Worm (Caenorhabditis elegans) whole organism, early embryonic: ENCODE results near the gene rbc-1.

Experiments
- B0310.2 ChIP-seq: sonication (generic microtip); optimal IDR thresholded peaks from 2 replicates; lab custom pipeline; 2016; ENCODE audit warnings: mild to moderate bottlenecking, missing genetic modification characterization, missing compliant biosample characterization
- aly-1 ChIP-seq: sonication (generic microtip); optimal IDR thresholded peaks from 2 replicates; lab custom pipeline; 2016; ENCODE audit warnings: missing genetic modification characterization, missing compliant biosample characterization
- ama-1 ChIP-seq: fragments of 150-350 bp; optimal IDR thresholded peaks from 2 replicates; lab custom pipeline; 2014
- ceh-36 ChIP-seq: sonication (generic microtip); optimal IDR thresholded peaks from 2 replicates; lab custom pipeline; 2016; ENCODE audit warnings: missing genetic modification characterization, inconsistent platforms, missing compliant biosample characterization
- ets-7 ChIP-seq: sonication (generic microtip); optimal IDR thresholded peaks from 2 replicates; lab custom pipeline; 2016; ENCODE audit warnings: missing genotype, missing genetic modification characterization, missing compliant biosample characterization
- flt-1 ChIP-seq: fragments of 200-800 bp; sonication (Bioruptor generic); IDR thresholded peaks from 2 replicates; pipeline ENCODE4 v1.3.6; 2022; ENCODE audit warnings: missing genetic modification characterization, missing compliant biosample characterization
- hmbx-1 ChIP-seq: sonication (generic microtip); optimal IDR thresholded peaks from 2 replicates; lab custom pipeline; 2016; ENCODE audit warnings: mild to moderate bottlenecking, missing genetic modification characterization, missing compliant biosample characterization
- hmg-4 ChIP-seq: fragments of 200-800 bp; sonication (Bioruptor generic); optimal IDR thresholded peaks from 2 replicates; lab custom pipeline; 2018; ENCODE audit warnings: mild to moderate bottlenecking, missing genetic modification characterization, missing compliant biosample characterization
- hnd-1 ChIP-seq: sonication (generic microtip); optimal IDR thresholded peaks from 2 replicates; lab custom pipeline; 2016; ENCODE audit warnings: missing genetic modification characterization, missing compliant biosample characterization
- pes-1 ChIP-seq: fragments of 200-800 bp; sonication (Bioruptor generic); IDR thresholded peaks from 2 replicates; pipeline ENCODE4 v1.3.6; 2022; ENCODE audit warnings: missing genetic modification reagents, missing genetic modification characterization, missing compliant biosample characterization
- scrt-1 ChIP-seq: fragments of 200-800 bp; sonication (Bioruptor generic); IDR thresholded peaks from 2 replicates; pipeline ENCODE4 v1.3.6; 2022; ENCODE audit warnings: missing genetic modification characterization, missing compliant biosample characterization
- sea-1 ChIP-seq: fragments of 200-800 bp; sonication (Bioruptor generic); conservative IDR thresholded peaks from 2 replicates; pipeline ENCODE4 v1.3.6; 2022; ENCODE audit warnings: missing genetic modification characterization, missing compliant biosample characterization
- tbx-37 ChIP-seq: fragments of 200-800 bp; sonication (Bioruptor generic); conservative IDR thresholded peaks from 2 replicates; pipeline ENCODE4 v1.3.6; 2022; ENCODE audit warnings: missing genetic modification reagents, missing genetic modification characterization, missing compliant biosample characterization
- tra-4 ChIP-seq: sonication (generic microtip); optimal IDR thresholded peaks from 2 replicates; lab custom pipeline; 2017; ENCODE audit warnings: missing genetic modification characterization, missing compliant biosample characterization

- TF ChIP-seq hmg-4 (no peak), tbx-37 (GFP tag; lab: Robert Waterston, UW) (no peak), flt-1 (GFP tag; lab: Robert Waterston, UW) (no peak), hmbx-1 (tag; lab: Kevin White, UChicago) (no peak), ama-1 (lab: Kevin White, UChicago) (no peak), sea-1 (GFP tag; lab: Robert Waterston, UW) (no peak), ets-7 (tag; lab: Kevin White, UChicago) (no peak), B0310.2 (no peak), scrt-1 (no peak), pes-1 (GFP tag; lab: Robert Waterston, UW) (no peak), tra-4 (tag; lab: Kevin White, UChicago) (no peak), ceh-36 (tag; lab: Kevin White, UChicago) (no peak), aly-1 (tag; lab: Kevin White, UChicago) (no peak), hnd-1 (tag; lab: Kevin White, UChicago) (no peak)
Measured at ce11 chrX:14589051-14589736, 22.0 kb upstream of the rbc-1 start, which contains the start of the genes C44H4.4 and tap-1.
